Fruit fly (Drosophila melanogaster): ENCODE measurements around the gene CG7950.

DNA sequence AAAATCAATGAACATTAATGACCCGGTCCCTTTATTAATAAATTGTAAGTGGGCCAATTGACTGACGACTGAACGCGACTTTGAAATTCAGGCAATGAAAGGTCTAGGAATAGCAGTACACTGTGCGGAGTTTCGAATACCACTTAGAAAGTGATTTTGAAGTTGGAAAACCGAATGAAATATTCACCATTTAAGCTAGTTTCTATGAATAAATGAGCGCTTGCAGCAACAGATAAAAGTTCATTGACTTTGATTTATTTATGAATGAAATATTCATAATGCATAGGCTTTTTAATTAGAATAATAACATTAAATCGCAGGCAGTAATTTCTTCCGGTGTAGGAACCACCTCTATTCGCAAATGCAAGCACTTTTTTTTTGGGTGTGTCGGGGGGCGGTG lies 35.6 kb upstream of the CG7950 start:
- no peak for TF ChIP-seq CG12769 (tag; optimal IDR thresholded peaks at IDR 0.05)
- no peak for TF ChIP-seq ash1 (GFP tag; optimal IDR thresholded peaks at IDR 0.05)
- no peak for TF ChIP-seq Hey (tag; optimal IDR thresholded peaks at IDR 0.05)
- TF ChIP-seq lab (GFP tag; optimal IDR thresholded peaks at IDR 0.05), result peak; percentile 13
- TF ChIP-seq gcm (GFP tag; optimal IDR thresholded peaks at IDR 0.05), result no peak
- TF ChIP-seq CG11085 (GFP tag; IDR thresholded peaks at IDR 0.05), result no peak
- TF ChIP-seq CG2129 (GFP tag; IDR thresholded peaks at IDR 0.05; ENCODE audit: partially characterized antibody), result no peak
